Worm (Caenorhabditis elegans) whole organism, mixed stage, embryonic: ENCODE measurements around the gene F35G12.5.

Experiments used
- ces-1 ChIP-seq: fragments of 150-350 bp; optimal IDR thresholded peaks from 2 replicates; lab custom pipeline; 2014; ENCODE audit warnings: missing biosample characterization, missing genetic modification reagents, missing genetic modification characterization
- lin-13 ChIP-seq: fragments of 150-350 bp; optimal IDR thresholded peaks from 2 replicates; lab custom pipeline; 2014; ENCODE audit warnings: missing biosample characterization, missing genetic modification characterization
- nhr-12 ChIP-seq: fragments of 150-350 bp; optimal IDR thresholded peaks from 2 replicates; lab custom pipeline; 2014; ENCODE audit warnings: missing biosample characterization, missing genetic modification characterization

DNA sequence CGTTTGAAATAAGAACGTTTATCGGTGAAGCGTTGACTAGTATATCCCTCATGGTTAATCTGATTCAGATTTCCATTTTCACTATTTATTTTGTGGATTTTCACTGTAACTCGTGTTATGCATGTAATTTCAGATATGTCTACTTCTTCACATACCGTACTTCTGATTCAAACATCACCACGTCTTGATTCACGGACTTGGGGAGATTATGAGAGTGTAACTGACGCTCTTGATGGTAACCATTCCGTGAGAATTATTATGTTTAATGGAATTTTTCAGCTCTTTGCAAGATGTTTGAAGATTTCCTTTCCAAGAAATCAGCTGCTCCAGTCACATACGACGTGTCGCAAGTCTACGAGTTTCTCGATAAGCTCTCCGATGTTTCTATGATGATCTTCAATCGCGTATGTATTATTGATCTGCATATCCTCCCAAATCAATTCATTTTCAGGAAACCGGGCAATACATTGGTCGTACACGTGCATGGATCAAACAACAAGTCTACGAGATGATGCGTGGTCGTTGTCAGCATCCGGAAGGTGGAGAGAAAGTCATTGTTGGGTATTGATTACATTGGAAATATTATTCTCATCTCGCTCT lies 9.3 kb downstream of the F35G12.5 start, which contains the start of gene erh-2:
- TF ChIP-seq lin-13 (tag; lab: Kevin White, UChicago) (no peak), nhr-12 (no peak), ces-1 (GFP tag; lab: Kevin White, UChicago) (no peak)
